Worm (Caenorhabditis elegans) whole organism, L3 larva: ENCODE results near the gene dph-2.

Source experiments
- ZK546.5 ChIP-seq: sonication (generic microtip); optimal IDR thresholded peaks from 2 replicates; lab custom pipeline; 2017; ENCODE audit warnings: missing biosample characterization, missing genetic modification characterization
- aly-2 ChIP-seq: fragments of 150-350 bp; optimal IDR thresholded peaks from 2 replicates; lab custom pipeline; 2014; ENCODE audit warnings: missing biosample characterization, missing genetic modification characterization
- ama-1 ChIP-seq: fragments of 150-350 bp; optimal IDR thresholded peaks from 2 replicates; lab custom pipeline; 2018
- ceh-82 ChIP-seq: fragments of 150-350 bp; optimal IDR thresholded peaks from 2 replicates; lab custom pipeline; 2014; ENCODE audit warnings: missing biosample characterization, missing genetic modification characterization
- ceh-9 ChIP-seq: sonication (generic microtip); optimal IDR thresholded peaks from 2 replicates; lab custom pipeline; 2018; ENCODE audit warnings: missing biosample characterization, missing genetic modification characterization
- daf-12 ChIP-seq: fragments of 150-350 bp; optimal IDR thresholded peaks from 2 replicates; lab custom pipeline; 2014; ENCODE audit warnings: missing biosample characterization, missing genetic modification reagents, missing genetic modification characterization
- egl-27 ChIP-seq: sonication (generic microtip); optimal IDR thresholded peaks from 4 replicates; lab custom pipeline; 2017; ENCODE audit warnings: missing biosample characterization, missing genetic modification reagents, missing genetic modification characterization
- egl-5 ChIP-seq: fragments of 150-350 bp; optimal IDR thresholded peaks from 2 replicates; lab custom pipeline; 2017; ENCODE audit warnings: missing biosample characterization, missing genetic modification reagents, missing genetic modification characterization, inconsistent platforms
- elt-1 ChIP-seq: fragments of 150-350 bp; optimal IDR thresholded peaks from 2 replicates; lab custom pipeline; 2014; ENCODE audit warnings: missing biosample characterization, missing genetic modification characterization
- elt-2 ChIP-seq: sonication (generic microtip); optimal IDR thresholded peaks from 2 replicates; lab custom pipeline; 2016; ENCODE audit warnings: missing genetic modification reagents, mild to moderate bottlenecking, missing genetic modification characterization, missing compliant biosample characterization
- elt-3 ChIP-seq, 3 experiments: fragments of 150-350 bp in 1 of 3; sonication (generic microtip) in 2 of 3; optimal IDR thresholded peaks; 2 replicates in 2 of 3; 4 replicates in 1 of 3; lab custom pipeline; 2014 to 2017; ENCODE audit warnings: missing biosample characterization in 3 of 3, missing genetic modification characterization in 3 of 3
- eor-1 ChIP-seq, 2 experiments: fragments of 150-350 bp; optimal IDR thresholded peaks; 2 replicates each; lab custom pipeline; 2014 to 2018; ENCODE audit warnings: missing biosample characterization in 2 of 2, missing genetic modification characterization in 2 of 2
- fkh-10 ChIP-seq: sonication (generic microtip); optimal IDR thresholded peaks from 2 replicates; lab custom pipeline; 2017; ENCODE audit warnings: missing biosample characterization, missing genetic modification reagents, missing genetic modification characterization
- fkh-2 ChIP-seq: fragments of 150-350 bp; optimal IDR thresholded peaks from 2 replicates; lab custom pipeline; 2014; ENCODE audit warnings: missing biosample characterization, missing genetic modification reagents, missing genetic modification characterization
- jun-1 ChIP-seq: fragments of 150-350 bp; optimal IDR thresholded peaks from 2 replicates; lab custom pipeline; 2014; ENCODE audit warnings: missing biosample characterization, missing genetic modification reagents, missing genetic modification characterization
- lin-15B ChIP-seq: fragments of 150-350 bp; optimal IDR thresholded peaks from 2 replicates; lab custom pipeline; 2014; ENCODE audit warnings: missing biosample characterization, missing genetic modification characterization
- lin-39 ChIP-seq: fragments of 150-350 bp; optimal IDR thresholded peaks from 2 replicates; lab custom pipeline; 2018; ENCODE audit warnings: missing biosample characterization, missing genetic modification reagents, missing genetic modification characterization
- lsy-12 ChIP-seq: sonication (generic microtip); optimal IDR thresholded peaks from 2 replicates; lab custom pipeline; 2016; ENCODE audit warnings: mild to moderate bottlenecking, missing genetic modification characterization, missing compliant biosample characterization
- mdl-1 ChIP-seq: fragments of 150-350 bp; optimal IDR thresholded peaks from 2 replicates; lab custom pipeline; 2014; ENCODE audit warnings: missing biosample characterization, missing genetic modification characterization
- mml-1 ChIP-seq: fragments of 150-350 bp; sonication (generic microtip); optimal IDR thresholded peaks from 3 replicates; lab custom pipeline; 2014; ENCODE audit warnings: missing biosample characterization, missing genetic modification characterization
- nfya-1 ChIP-seq: sonication (generic microtip); optimal IDR thresholded peaks from 2 replicates; lab custom pipeline; 2017; ENCODE audit warnings: missing genetic modification characterization, mild to moderate bottlenecking, missing compliant biosample characterization, antibody characterized with exemption, moderate library complexity; ENCODE audit not compliant: insufficient read depth
- nhr-11 ChIP-seq: fragments of 150-350 bp; optimal IDR thresholded peaks from 2 replicates; lab custom pipeline; 2014; ENCODE audit warnings: missing biosample characterization, missing genetic modification characterization
- nhr-23 ChIP-seq: fragments of 150-350 bp; optimal IDR thresholded peaks from 2 replicates; lab custom pipeline; 2014; ENCODE audit warnings: missing biosample characterization, missing genetic modification reagents, missing genetic modification characterization
- nhr-25 ChIP-seq: sonication (generic microtip); optimal IDR thresholded peaks from 2 replicates; lab custom pipeline; 2017; ENCODE audit warnings: missing biosample characterization, missing genetic modification characterization
- nhr-43 ChIP-seq: sonication (generic microtip); optimal IDR thresholded peaks from 2 replicates; lab custom pipeline; 2016; ENCODE audit warnings: mild to moderate bottlenecking, missing genetic modification characterization, missing compliant biosample characterization; ENCODE audit not compliant: poor library complexity, severe bottlenecking
- nhr-67 ChIP-seq: fragments of 150-350 bp; optimal IDR thresholded peaks from 2 replicates; lab custom pipeline; 2014; ENCODE audit warnings: missing biosample characterization, missing genetic modification characterization
- nhr-76 ChIP-seq: fragments of 150-350 bp; sonication (generic microtip); optimal IDR thresholded peaks from 5 replicates; lab custom pipeline; 2014; ENCODE audit warnings: missing biosample characterization, missing genetic modification characterization
- nhr-77 ChIP-seq: fragments of 150-350 bp; optimal IDR thresholded peaks from 2 replicates; lab custom pipeline; 2014; ENCODE audit warnings: missing biosample characterization, missing genetic modification characterization
- pha-4 ChIP-seq: fragments of 150-350 bp; optimal IDR thresholded peaks from 2 replicates; lab custom pipeline; 2014; ENCODE audit warnings: missing biosample characterization, missing genetic modification reagents, missing genetic modification characterization
- pqm-1 ChIP-seq: fragments of 150-350 bp; optimal IDR thresholded peaks from 2 replicates; lab custom pipeline; 2017; ENCODE audit warnings: missing biosample characterization, missing genetic modification characterization, inconsistent platforms
- skn-1 ChIP-seq: fragments of 150-350 bp; optimal IDR thresholded peaks from 2 replicates; lab custom pipeline; 2014; ENCODE audit warnings: missing biosample characterization, missing genetic modification characterization
- snpc-4 ChIP-seq: fragments of 150-350 bp; optimal IDR thresholded peaks from 2 replicates; lab custom pipeline; 2014; ENCODE audit warnings: missing biosample characterization, missing genetic modification characterization
- tbx-2 ChIP-seq: sonication (generic microtip); optimal IDR thresholded peaks from 2 replicates; lab custom pipeline; 2016; ENCODE audit warnings: mild to moderate bottlenecking, missing genetic modification characterization, missing compliant biosample characterization
- unc-39 ChIP-seq: sonication (generic microtip); optimal IDR thresholded peaks from 4 replicates; lab custom pipeline; 2017; ENCODE audit warnings: missing biosample characterization, missing genetic modification characterization
- unc-62 ChIP-seq: fragments of 150-350 bp; sonication (generic microtip); optimal IDR thresholded peaks from 4 replicates; lab custom pipeline; 2014; ENCODE audit warnings: missing biosample characterization, missing genetic modification reagents, missing genetic modification characterization
- ztf-11 ChIP-seq: fragments of 150-350 bp; optimal IDR thresholded peaks from 2 replicates; lab custom pipeline; 2014; ENCODE audit warnings: missing biosample characterization, missing genetic modification characterization

dph-2 gene

DNA sequence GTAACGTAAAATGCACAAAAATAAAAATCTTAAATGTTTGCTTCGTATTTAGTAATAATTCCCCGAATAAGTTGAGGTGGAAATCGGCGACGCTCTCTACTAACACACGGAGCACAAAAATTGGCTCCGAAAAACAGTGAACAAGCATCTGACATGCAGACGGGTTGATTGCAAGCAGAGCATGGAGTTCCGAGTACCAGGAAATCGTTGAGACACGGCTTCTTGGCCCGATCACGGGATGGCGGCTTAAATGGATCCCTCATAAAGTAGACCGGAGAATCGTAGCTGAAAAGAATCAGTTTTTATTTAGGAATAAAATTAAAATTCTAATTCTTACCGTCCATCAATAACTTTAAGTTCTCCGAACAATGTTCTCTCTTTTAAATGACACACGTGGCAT is 51.8 kb downstream of the dph-2 start:
- TF ChIP-seq unc-39 (tag; lab: Kevin White, UChicago) = no peak
- TF ChIP-seq nhr-77 (tag; lab: Kevin White, UChicago) = no peak
- TF ChIP-seq lin-39 (tag; lab: Kevin White, UChicago) = no peak
- TF ChIP-seq nfya-1 (tag; lab: Kevin White, UChicago) = no peak
- no peak for TF ChIP-seq nhr-67 (tag; lab: Kevin White, UChicago)
- TF ChIP-seq nhr-25 (tag; lab: Kevin White, UChicago) = no peak
- TF ChIP-seq egl-27 (tag; lab: Kevin White, UChicago) = no peak
- no peak for TF ChIP-seq pqm-1 (tag; lab: Kevin White, UChicago)
- TF ChIP-seq aly-2 (tag; lab: Kevin White, UChicago) = no peak
- no peak for TF ChIP-seq egl-5 (tag; lab: Kevin White, UChicago)
- TF ChIP-seq elt-3 (tag; optimal IDR thresholded peaks at IDR 0.05; lab: Kevin White, UChicago) = no peak
- no peak for TF ChIP-seq fkh-2 (tag; lab: Kevin White, UChicago)
- no peak for TF ChIP-seq tbx-2 (tag; lab: Kevin White, UChicago)
- TF ChIP-seq nhr-43 (tag; lab: Kevin White, UChicago) = no peak
- no peak for TF ChIP-seq fkh-10 (GFP tag; lab: Kevin White, UChicago)
- no peak for TF ChIP-seq skn-1 (tag; lab: Kevin White, UChicago)
- TF ChIP-seq pha-4 = no peak

DNA sequence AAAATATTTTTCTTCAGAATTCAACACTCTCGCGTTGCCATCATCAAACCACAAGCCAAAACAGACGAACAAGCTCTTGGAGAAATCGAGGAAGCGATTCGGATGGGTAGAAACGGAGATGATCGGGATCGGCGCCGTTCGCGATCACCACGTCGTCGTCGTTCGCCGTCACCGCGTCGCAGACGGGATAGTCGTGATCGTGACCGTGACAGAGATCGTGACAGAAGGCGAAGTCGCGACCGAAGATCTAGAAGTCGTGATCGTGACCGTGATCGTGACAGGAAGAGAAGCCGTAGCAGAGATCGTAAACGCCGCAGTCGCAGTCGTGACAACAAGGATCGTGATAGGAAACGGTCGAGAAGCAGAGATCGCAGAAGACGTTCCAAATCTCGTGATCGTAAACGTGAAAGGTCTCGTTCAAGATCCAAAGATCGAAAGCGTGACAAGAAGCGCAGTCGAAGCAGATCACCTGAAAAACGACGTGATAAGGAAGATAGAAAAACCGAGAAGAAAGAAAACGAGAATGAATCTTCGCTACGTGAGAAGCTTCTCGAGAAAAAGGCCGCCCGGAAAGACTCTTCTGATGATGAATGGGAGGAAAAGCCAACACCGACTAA is 52.5 kb downstream of the dph-2 start:
- TF ChIP-seq nhr-43 (tag; lab: Kevin White, UChicago) (peak; percentile 59), ZK546.5 (tag; lab: Kevin White, UChicago) (no peak)

DNA sequence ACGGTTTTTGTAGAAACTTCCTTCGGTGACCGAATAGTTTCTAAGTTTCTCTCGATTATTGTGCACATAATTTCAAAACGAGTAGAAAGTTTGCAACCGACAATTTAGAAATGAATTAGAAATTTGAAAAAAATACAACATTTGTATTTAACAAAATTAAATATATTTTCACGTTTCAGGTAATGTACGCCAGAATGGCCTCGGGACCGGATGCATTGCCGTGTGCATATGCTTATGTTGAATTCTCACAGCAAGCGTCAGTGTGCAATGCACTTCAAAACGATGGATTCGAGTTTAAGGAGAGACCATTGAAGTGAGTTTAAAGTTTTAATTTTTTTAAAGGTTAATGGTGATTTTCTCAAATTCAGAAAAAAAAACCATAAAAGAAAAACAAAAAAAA is 53.2 kb downstream of the dph-2 start, which contains the start of gene marc-2:
Gene marc-2 (minus strand): TSS at position 101 of the 400 bp plus-strand sequence.
- no peak for TF ChIP-seq pha-4
- TF ChIP-seq aly-2 (tag; lab: Kevin White, UChicago) = no peak
- TF ChIP-seq lsy-12 (tag; lab: Kevin White, UChicago) = no peak
- no peak for TF ChIP-seq lin-39 (tag; lab: Kevin White, UChicago)
- no peak for TF ChIP-seq nhr-11 (tag; lab: Kevin White, UChicago)
- TF ChIP-seq nhr-23 (tag; lab: Kevin White, UChicago) = no peak
- no peak for TF ChIP-seq elt-1
- TF ChIP-seq ama-1 (lab: Kevin White, UChicago) = no peak
- no peak for TF ChIP-seq jun-1 (tag; lab: Kevin White, UChicago)
- no peak for TF ChIP-seq tbx-2 (tag; lab: Kevin White, UChicago)
- TF ChIP-seq ceh-82 (tag; lab: Kevin White, UChicago) = no peak
- TF ChIP-seq fkh-10 (GFP tag; lab: Kevin White, UChicago) = no peak
- TF ChIP-seq daf-12 (tag; lab: Kevin White, UChicago) = no peak
- no peak for TF ChIP-seq elt-3 (tag; optimal IDR thresholded peaks at IDR 0.05; lab: Kevin White, UChicago)
- TF ChIP-seq nhr-76 (tag; lab: Kevin White, UChicago) = no peak
- TF ChIP-seq snpc-4 (tag; lab: Kevin White, UChicago) = no peak
- no peak for TF ChIP-seq pqm-1 (tag; lab: Kevin White, UChicago)
- no peak for TF ChIP-seq lin-15B (tag; lab: Kevin White, UChicago)
- TF ChIP-seq egl-5 (tag; lab: Kevin White, UChicago) = no peak
- TF ChIP-seq mml-1 (tag; lab: Kevin White, UChicago) = no peak

DNA sequence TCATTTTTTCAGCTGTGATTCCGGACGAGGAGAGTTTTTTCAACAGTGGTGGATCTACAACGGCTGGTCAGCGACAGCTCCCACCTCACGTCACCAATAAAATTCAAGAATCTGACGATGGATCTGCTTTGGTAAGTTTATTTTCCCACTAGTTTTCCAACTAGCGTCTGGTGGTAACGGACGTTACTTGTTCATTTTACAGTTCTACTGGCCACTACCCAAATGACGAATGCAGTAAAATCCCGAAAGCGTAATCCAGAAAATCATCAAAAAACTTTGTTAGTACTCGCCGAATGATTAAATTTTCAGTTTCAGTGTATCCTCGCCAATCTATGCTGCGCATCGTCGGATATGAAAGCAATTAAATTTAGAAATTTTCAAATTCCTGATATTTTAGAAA is 54.5 kb downstream of the dph-2 start:
- no peak for TF ChIP-seq eor-1 (tag; optimal IDR thresholded peaks at IDR 0.05; lab: Kevin White, UChicago)
- no peak for TF ChIP-seq egl-27 (tag; lab: Kevin White, UChicago)
- no peak for TF ChIP-seq ceh-82 (tag; lab: Kevin White, UChicago)
- no peak for TF ChIP-seq ztf-11 (tag; lab: Kevin White, UChicago)
- TF ChIP-seq unc-62 = no peak
- no peak for TF ChIP-seq nhr-25 (tag; lab: Kevin White, UChicago)
- no peak for TF ChIP-seq nhr-43 (tag; lab: Kevin White, UChicago)
- no peak for TF ChIP-seq fkh-10 (GFP tag; lab: Kevin White, UChicago)
- TF ChIP-seq aly-2 (tag; lab: Kevin White, UChicago) = no peak
- no peak for TF ChIP-seq lsy-12 (tag; lab: Kevin White, UChicago)
- no peak for TF ChIP-seq ZK546.5 (tag; lab: Kevin White, UChicago)
- TF ChIP-seq ceh-9 (tag; lab: Kevin White, UChicago) = no peak
- TF ChIP-seq nfya-1 (tag; lab: Kevin White, UChicago) = no peak
- TF ChIP-seq mml-1 (tag; lab: Kevin White, UChicago) = no peak
- TF ChIP-seq mdl-1 (tag; lab: Kevin White, UChicago) = no peak
- TF ChIP-seq elt-2 (tag; lab: Kevin White, UChicago) = no peak
